Fruit fly (Drosophila melanogaster) whole organism, embryonic: ENCODE measurements around the gene CG11999.
A peak's percentile ranks its signal among the peaks of the same experiment; 100 is the strongest.

Experiments
- Adf1 ChIP-seq: fragments of 200-800 bp; sonication (Bioruptor generic); IDR thresholded peaks from 2 replicates; pipeline ENCODE4 v1.3.6; 2022; ENCODE audit warnings: missing biosample characterization, missing genetic modification characterization
- Atf3 ChIP-seq: fragments of 200-800 bp; sonication (Bioruptor generic); optimal IDR thresholded peaks from 3 replicates; lab custom pipeline; 2016; ENCODE audit warnings: missing biosample characterization, missing genetic modification characterization
- CG10431 ChIP-seq: fragments of 200-800 bp; sonication (Bioruptor generic); optimal IDR thresholded peaks from 3 replicates; lab custom pipeline; 2018; ENCODE audit warnings: missing biosample characterization, mild to moderate bottlenecking, missing genetic modification characterization
- CG11504 ChIP-seq: fragments of 200-800 bp; sonication (Bioruptor generic); optimal IDR thresholded peaks from 3 replicates; lab custom pipeline; 2019; ENCODE audit warnings: missing biosample characterization, mild to moderate bottlenecking, missing genetic modification characterization, moderate library complexity
- CG12155 ChIP-seq: fragments of 200-800 bp; sonication (Bioruptor generic); optimal IDR thresholded peaks from 3 replicates; lab custom pipeline; 2016; ENCODE audit warnings: missing biosample characterization, missing genetic modification characterization
- CG1233 ChIP-seq: fragments of 200-800 bp; sonication (Bioruptor generic); optimal IDR thresholded peaks from 4 replicates; lab custom pipeline; 2018; ENCODE audit warnings: missing biosample characterization, mild to moderate bottlenecking, missing genetic modification characterization
- CG15479 ChIP-seq: fragments of 200-800 bp; sonication (Bioruptor generic); optimal IDR thresholded peaks from 3 replicates; lab custom pipeline; 2019; ENCODE audit warnings: missing biosample characterization, mild to moderate bottlenecking, missing genetic modification characterization, moderate library complexity
- CG15696 ChIP-seq: fragments of 200-800 bp; sonication (Bioruptor generic); optimal IDR thresholded peaks from 2 replicates; lab custom pipeline; 2019; ENCODE audit warnings: missing biosample characterization, mild to moderate bottlenecking, missing genetic modification characterization, moderate library complexity
- CG17328 ChIP-seq: fragments of 200-800 bp; sonication (Bioruptor generic); IDR thresholded peaks from 2 replicates; pipeline ENCODE4 v1.3.6; 2022; ENCODE audit warnings: missing biosample characterization, missing genetic modification characterization
- CG2678 ChIP-seq: fragments of 200-800 bp; sonication (Bioruptor generic); optimal IDR thresholded peaks from 3 replicates; lab custom pipeline; 2019; ENCODE audit warnings: missing biosample characterization, mild to moderate bottlenecking, missing genetic modification characterization, moderate library complexity
- CG31365 ChIP-seq: fragments of 200-800 bp; sonication (Bioruptor generic); optimal IDR thresholded peaks from 2 replicates; lab custom pipeline; 2018; ENCODE audit warnings: missing biosample characterization, mild to moderate bottlenecking, missing genetic modification characterization
- CG33557 ChIP-seq: fragments of 200-800 bp; sonication (Bioruptor generic); optimal IDR thresholded peaks from 2 replicates; lab custom pipeline; 2019; ENCODE audit warnings: missing biosample characterization, mild to moderate bottlenecking, missing genetic modification characterization, moderate library complexity
- CG4282 ChIP-seq: fragments of 200-800 bp; sonication (Bioruptor generic); optimal IDR thresholded peaks from 2 replicates; lab custom pipeline; 2016; ENCODE audit warnings: missing biosample characterization, missing genetic modification characterization
- CG4404 ChIP-seq: fragments of 200-800 bp; sonication (Bioruptor generic); IDR thresholded peaks from 2 replicates; pipeline ENCODE4 v1.3.6; 2022; ENCODE audit warnings: missing biosample characterization, missing genetic modification characterization
- CG4730 ChIP-seq: fragments of 200-800 bp; sonication (Bioruptor generic); IDR thresholded peaks from 2 replicates; pipeline ENCODE4 v1.3.6; 2022; ENCODE audit warnings: missing biosample characterization, missing genetic modification characterization
- CG4820 ChIP-seq: fragments of 200-800 bp; sonication (Bioruptor generic); optimal IDR thresholded peaks from 3 replicates; lab custom pipeline; 2016; ENCODE audit warnings: missing biosample characterization, missing genetic modification characterization
- CG8290 ChIP-seq, 3 experiments: fragments of 200-800 bp; sonication (Bioruptor generic); optimal IDR thresholded peaks; 2 replicates each; lab custom pipeline; 2016 to 2019; ENCODE audit warnings: missing biosample characterization in 3 of 3, missing genetic modification characterization in 3 of 3, mild to moderate bottlenecking in 2 of 3, moderate library complexity in 1 of 3
- CG8924 ChIP-seq: fragments of 200-800 bp; optimal IDR thresholded peaks from 3 replicates; lab custom pipeline; 2019; ENCODE audit warnings: missing biosample characterization, mild to moderate bottlenecking, missing genetic modification characterization, moderate library complexity
- CG9932 ChIP-seq: fragments of 200-800 bp; sonication (Bioruptor generic); IDR thresholded peaks from 2 replicates; pipeline ENCODE4 v1.3.6; 2022; ENCODE audit warnings: missing biosample characterization, missing genetic modification characterization
- CTCF ChIP-seq: fragments of 200-800 bp; sonication (Bioruptor generic); optimal IDR thresholded peaks from 2 replicates; lab custom pipeline; 2017; ENCODE audit warnings: missing biosample characterization, mild to moderate bottlenecking, missing genetic modification characterization, moderate library complexity
- Drgx ChIP-seq: fragments of 200-800 bp; sonication (Bioruptor generic); IDR thresholded peaks from 2 replicates; pipeline ENCODE4 v1.3.6; 2022; ENCODE audit warnings: missing biosample characterization, missing genetic modification characterization
- E2f1 ChIP-seq: fragments of 200-800 bp; sonication (Bioruptor generic); IDR thresholded peaks from 2 replicates; pipeline ENCODE4 v1.3.6; 2022; ENCODE audit warnings: missing biosample characterization, missing genetic modification characterization
- ERR ChIP-seq: fragments of 200-800 bp; sonication (Bioruptor generic); optimal IDR thresholded peaks from 2 replicates; lab custom pipeline; 2016; ENCODE audit warnings: missing biosample characterization, missing genetic modification characterization
- H2.0 ChIP-seq: fragments of 200-800 bp; sonication (Bioruptor generic); IDR thresholded peaks from 2 replicates; pipeline ENCODE4 v1.3.6; 2022; ENCODE audit warnings: missing biosample characterization, missing genetic modification characterization
- HHEX ChIP-seq: fragments of 200-800 bp; sonication (Bioruptor generic); optimal IDR thresholded peaks from 3 replicates; lab custom pipeline; 2017; ENCODE audit warnings: missing biosample characterization, mild to moderate bottlenecking, missing genetic modification characterization, missing genetic modification reagents
- Scr ChIP-seq: fragments of 200-800 bp; sonication (Bioruptor generic); IDR thresholded peaks from 2 replicates; pipeline ENCODE4 v1.3.6; 2022; ENCODE audit warnings: missing biosample characterization, missing genetic modification characterization; ENCODE audit not compliant: partially characterized antibody
- Side ChIP-seq: fragments of 200-800 bp; sonication (Bioruptor generic); optimal IDR thresholded peaks from 2 replicates; lab custom pipeline; 2016; ENCODE audit warnings: missing biosample characterization, missing genetic modification characterization
- Spps ChIP-seq: fragments of 200-800 bp; sonication (Bioruptor generic); optimal IDR thresholded peaks from 2 replicates; lab custom pipeline; 2018; ENCODE audit warnings: missing biosample characterization, mild to moderate bottlenecking, missing genetic modification characterization
- Stat92E ChIP-seq, 3 experiments: fragments of >200 bp in 2 of 3; fragments of 200-800 bp in 1 of 3; sonication (Bioruptor generic) in 1 of 3; optimal IDR thresholded peaks; 2 replicates each; lab custom pipeline; 2017 to 2019; ENCODE audit warnings: missing biosample characterization in 3 of 3, missing genetic modification characterization in 3 of 3, mild to moderate bottlenecking in 1 of 3, moderate library complexity in 1 of 3
- Tbp ChIP-seq: fragments of >200 bp; optimal IDR thresholded peaks from 2 replicates; lab custom pipeline; 2018; ENCODE audit warnings: missing biosample characterization, missing genetic modification characterization
- YL-1 ChIP-seq: fragments of 200-800 bp; sonication (Bioruptor generic); optimal IDR thresholded peaks from 3 replicates; lab custom pipeline; 2017; ENCODE audit warnings: missing biosample characterization, mild to moderate bottlenecking, missing genetic modification characterization
- az2 ChIP-seq: fragments of 200-800 bp; sonication (Bioruptor generic); optimal IDR thresholded peaks from 3 replicates; lab custom pipeline; 2016; ENCODE audit warnings: missing biosample characterization, missing genetic modification characterization
- cas ChIP-seq: fragments of 200-800 bp; sonication (Bioruptor generic); IDR thresholded peaks from 2 replicates; pipeline ENCODE4 v1.3.6; 2022; ENCODE audit warnings: missing biosample characterization, missing genetic modification characterization
- cwo ChIP-seq: fragments of 200-800 bp; sonication (Bioruptor generic); optimal IDR thresholded peaks from 3 replicates; lab custom pipeline; 2017; ENCODE audit warnings: missing biosample characterization, missing genetic modification characterization, mild to moderate bottlenecking, moderate library complexity, missing genetic modification reagents
- dpn ChIP-seq, 2 experiments: fragments of 200-800 bp; sonication (Bioruptor generic); optimal IDR thresholded peaks; 3 replicates each; lab custom pipeline; 2016; ENCODE audit warnings: missing biosample characterization in 2 of 2, missing genetic modification characterization in 2 of 2
- exex ChIP-seq: fragments of 200-800 bp; sonication (Bioruptor generic); optimal IDR thresholded peaks from 4 replicates; lab custom pipeline; 2018; ENCODE audit warnings: missing biosample characterization, mild to moderate bottlenecking, missing genetic modification characterization, moderate library complexity
- eyg ChIP-seq: fragments of 200-800 bp; sonication (Bioruptor generic); optimal IDR thresholded peaks from 3 replicates; lab custom pipeline; 2016; ENCODE audit warnings: missing biosample characterization, missing genetic modification characterization
- fd96Cb ChIP-seq: fragments of 200-800 bp; sonication (Bioruptor generic); optimal IDR thresholded peaks from 2 replicates; lab custom pipeline; 2018; ENCODE audit warnings: missing biosample characterization, mild to moderate bottlenecking, missing genetic modification characterization, moderate library complexity
- fu2 ChIP-seq: fragments of 200-800 bp; sonication (Bioruptor generic); optimal IDR thresholded peaks from 2 replicates; lab custom pipeline; 2016; ENCODE audit warnings: missing biosample characterization, missing genetic modification characterization
- ham ChIP-seq: fragments of 200-800 bp; sonication (Bioruptor generic); IDR thresholded peaks from 2 replicates; pipeline ENCODE4 v1.3.6; 2022; ENCODE audit warnings: missing biosample characterization, missing genetic modification characterization
- knrl ChIP-seq: fragments of 200-800 bp; sonication (Bioruptor generic); IDR thresholded peaks from 3 replicates; pipeline ENCODE4 v1.3.6; 2022; ENCODE audit warnings: missing biosample characterization, missing genetic modification characterization; ENCODE audit not compliant: partially characterized antibody
- mld ChIP-seq: fragments of 200-800 bp; sonication (Bioruptor generic); IDR thresholded peaks from 3 replicates; pipeline ENCODE4 v1.3.6; 2022; ENCODE audit warnings: missing biosample characterization, missing genetic modification characterization; ENCODE audit not compliant: partially characterized antibody
- nerfin-2 ChIP-seq: fragments of 200-800 bp; sonication (Bioruptor generic); IDR thresholded peaks from 2 replicates; pipeline ENCODE4 v1.3.6; 2022; ENCODE audit warnings: missing biosample characterization, missing genetic modification characterization; ENCODE audit not compliant: partially characterized antibody
- oc ChIP-seq: fragments of 200-800 bp; sonication (Bioruptor generic); optimal IDR thresholded peaks from 2 replicates; lab custom pipeline; 2018; ENCODE audit warnings: missing biosample characterization, mild to moderate bottlenecking, missing genetic modification characterization, moderate library complexity
- pb ChIP-seq: fragments of 200-800 bp; sonication (Bioruptor generic); optimal IDR thresholded peaks from 3 replicates; lab custom pipeline; 2016; ENCODE audit warnings: missing biosample characterization, missing genetic modification characterization
- sqz ChIP-seq: fragments of 200-800 bp; sonication (Bioruptor generic); optimal IDR thresholded peaks from 3 replicates; lab custom pipeline; 2018; ENCODE audit warnings: missing biosample characterization, mild to moderate bottlenecking, missing genetic modification characterization
- sug ChIP-seq: fragments of 200-800 bp; optimal IDR thresholded peaks from 2 replicates; lab custom pipeline; 2019; ENCODE audit warnings: missing biosample characterization, mild to moderate bottlenecking, missing genetic modification characterization, moderate library complexity
- tup ChIP-seq: fragments of 200-800 bp; sonication (Bioruptor generic); optimal IDR thresholded peaks from 2 replicates; lab custom pipeline; 2016; ENCODE audit warnings: missing biosample characterization, mild to moderate bottlenecking, missing genetic modification characterization, moderate library complexity
- twi ChIP-seq: fragments of 200-800 bp; optimal IDR thresholded peaks from 2 replicates; lab custom pipeline; 2019; ENCODE audit warnings: missing biosample characterization, mild to moderate bottlenecking, missing genetic modification characterization, moderate library complexity

CG11999 gene

DNA sequence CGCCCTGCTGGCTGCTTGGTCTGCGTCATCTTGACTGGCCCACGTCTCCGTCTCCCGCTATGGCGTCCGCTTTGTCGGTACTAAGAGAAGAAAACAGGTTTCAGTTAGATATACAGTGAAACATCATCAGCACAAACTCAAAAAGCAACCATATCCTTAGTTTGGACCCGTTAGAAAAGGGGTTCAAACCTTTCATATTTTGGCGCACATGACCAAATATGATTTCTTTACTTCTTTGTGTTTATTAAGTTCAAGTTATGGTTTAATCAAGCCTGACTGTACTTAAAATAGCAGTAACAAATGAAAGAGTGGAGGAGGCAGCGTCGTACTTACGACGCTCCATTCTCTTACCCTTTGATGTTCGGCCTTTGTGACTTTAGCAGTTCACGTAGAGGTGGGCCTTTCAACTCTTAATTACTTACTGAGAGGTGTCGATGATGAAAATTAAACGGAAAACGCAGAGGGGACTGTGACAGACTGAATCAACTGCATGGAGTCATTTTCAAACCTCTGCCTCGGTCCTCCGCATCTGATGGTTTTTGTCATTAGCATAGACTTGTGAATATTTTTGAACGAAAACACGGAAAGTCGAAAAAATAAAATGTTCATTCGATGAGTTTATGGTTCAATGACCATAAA, 7.3 kb upstream of the CG11999 start (continued):
- TF ChIP-seq CG15479 (GFP tag; lab: Kevin White, UChicago) (no peak), Drgx (GFP tag; lab: Robert Waterston, UW) (peak; percentile 94), fd96Cb (peak; percentile 81), twi (tag; lab: Kevin White, UChicago) (peak; percentile 12), CTCF (GFP tag; lab: Kevin White, UChicago) (no peak), CG1233 (GFP tag; lab: Kevin White, UChicago) (peak; percentile 61), oc (tag; lab: Kevin White, UChicago) (peak; percentile 79), Stat92E (GFP tag; optimal IDR thresholded peaks at IDR 0.05; lab: Kevin White, UChicago) (no peak), eyg (GFP tag; lab: Kevin White, UChicago) (peak; percentile 48), CG15696 (tag; lab: Kevin White, UChicago) (peak; percentile 35), ham (GFP tag; lab: Robert Waterston, UW) (no peak), CG4282 (GFP tag; lab: Kevin White, UChicago) (peak; percentile 44), exex (tag; lab: Kevin White, UChicago) (peak; percentile 20), CG31365 (tag; lab: Kevin White, UChicago) (peak; percentile 61), CG12155 (GFP tag; lab: Kevin White, UChicago) (peak; percentile 84), knrl (no peak), E2f1 (GFP tag; lab: Robert Waterston, UW) (peak; percentile 81), CG33557 (peak; percentile 26), tup (GFP tag; lab: Kevin White, UChicago) (peak; percentile 66), CG8290 (GFP tag; optimal IDR thresholded peaks at IDR 0.05; lab: Kevin White, UChicago) (no peak), CG8290 (tag; optimal IDR thresholded peaks at IDR 0.05; lab: Kevin White, UChicago) (peak in 1 of 2 experiments; percentile 87), Atf3 (GFP tag; lab: Kevin White, UChicago) (peak; percentile 51), cwo (GFP tag; lab: Kevin White, UChicago) (peak; percentile 82), CG10431 (no peak), CG2678 (tag; lab: Kevin White, UChicago) (peak; percentile 87), Side (GFP tag; lab: Kevin White, UChicago) (peak; percentile 83), mld (GFP tag; lab: Robert Waterston, UW) (0 out of 3 replicates have a peak, but pooled peaks have one; percentile 20), dpn (GFP tag; optimal IDR thresholded peaks at IDR 0.05; lab: Kevin White, UChicago) (peak; percentile 85 to 91), CG4404 (GFP tag; lab: Robert Waterston, UW) (peak; percentile 64), HHEX (GFP tag; lab: Kevin White, UChicago) (peak; percentile 76), pb (GFP tag; lab: Kevin White, UChicago) (peak; percentile 77), az2 (GFP tag; lab: Kevin White, UChicago) (peak; percentile 80), cas (GFP tag; lab: Robert Waterston, UW) (peak; percentile 65), CG17328 (GFP tag; lab: Robert Waterston, UW) (peak; percentile 84), YL-1 (GFP tag; lab: Kevin White, UChicago) (no peak), Scr (0 out of 2 replicates have a peak, but pooled peaks have one; percentile 19), sug (peak; percentile 27), CG8924 (peak; percentile 83), Tbp (GFP tag; lab: Kevin White, UChicago) (no peak), CG9932 (GFP tag; lab: Robert Waterston, UW) (peak; percentile 93), CG4730 (GFP tag; lab: Robert Waterston, UW) (peak; percentile 75), nerfin-2 (GFP tag; lab: Robert Waterston, UW) (no peak), fu2 (GFP tag; lab: Kevin White, UChicago) (peak; percentile 70), ERR (GFP tag; lab: Kevin White, UChicago) (peak; percentile 77), sqz (GFP tag; lab: Kevin White, UChicago) (no peak), H2.0 (GFP tag; lab: Robert Waterston, UW) (peak; percentile 83), Adf1 (GFP tag; lab: Robert Waterston, UW) (peak; percentile 72), Spps (peak; percentile 47), CG11504 (tag; lab: Kevin White, UChicago) (peak; percentile 86), CG4820 (GFP tag; lab: Kevin White, UChicago) (peak; percentile 79)
